Worm (Caenorhabditis elegans) whole organism, young adult: ENCODE data around the gene F09D12.2.

ENCODE experiments used
- B0019.2 ChIP-seq: fragments of 200-800 bp; sonication (Bioruptor generic); conservative IDR thresholded peaks from 2 replicates; pipeline ENCODE4 v1.3.6; 2022; ENCODE audit warnings: missing genetic modification reagents, missing genetic modification characterization, missing compliant biosample characterization
- C06A6.2 ChIP-seq: fragments of 200-800 bp; sonication (Bioruptor generic); conservative IDR thresholded peaks from 2 replicates; pipeline ENCODE4 v1.3.6; 2022; ENCODE audit warnings: missing genetic modification characterization, missing compliant biosample characterization
- F52B5.7 ChIP-seq: sonication (generic microtip); optimal IDR thresholded peaks from 2 replicates; lab custom pipeline; 2016; ENCODE audit warnings: mild to moderate bottlenecking, missing genetic modification characterization, missing compliant biosample characterization
- T07F8.4 ChIP-seq: sonication (generic microtip); optimal IDR thresholded peaks from 2 replicates; lab custom pipeline; 2016; ENCODE audit warnings: mild to moderate bottlenecking, missing genetic modification characterization, moderate library complexity, missing compliant biosample characterization
- Y56A3A.18 ChIP-seq: fragments of 200-800 bp; sonication (Bioruptor generic); IDR thresholded peaks from 2 replicates; pipeline ENCODE4 v1.3.6; 2022; ENCODE audit warnings: missing genetic modification reagents, missing genetic modification characterization, missing compliant biosample characterization
- ZK185.1 ChIP-seq: sonication (generic microtip); optimal IDR thresholded peaks from 2 replicates; lab custom pipeline; 2016; ENCODE audit warnings: mild to moderate bottlenecking, missing genetic modification characterization, missing compliant biosample characterization; ENCODE audit not compliant: poor library complexity, severe bottlenecking
- akir-1 ChIP-seq: fragments of 200-800 bp; sonication (Bioruptor generic); optimal IDR thresholded peaks from 2 replicates; lab custom pipeline; 2018; ENCODE audit warnings: mild to moderate bottlenecking, missing genetic modification characterization, moderate library complexity, missing compliant biosample characterization
- ama-1 ChIP-seq, 3 experiments: fragments of 150-350 bp in 1 of 3; sonication (generic microtip) in 2 of 3; optimal IDR thresholded peaks; 2 replicates each; lab custom pipeline; 2014 to 2018; ENCODE audit warnings: missing biosample characterization in 2 of 3, missing genetic modification characterization in 2 of 3, missing genetic modification reagents in 2 of 3
- atf-7 ChIP-seq: sonication (generic microtip); optimal IDR thresholded peaks from 2 replicates; lab custom pipeline; 2017; ENCODE audit warnings: mild to moderate bottlenecking, missing genetic modification characterization, missing compliant biosample characterization
- ceh-27 ChIP-seq: fragments of 200-800 bp; sonication (Bioruptor generic); optimal IDR thresholded peaks from 2 replicates; lab custom pipeline; 2018; ENCODE audit warnings: mild to moderate bottlenecking, missing genetic modification characterization, moderate library complexity, missing compliant biosample characterization
- die-1 ChIP-seq: sonication (generic microtip); optimal IDR thresholded peaks from 2 replicates; lab custom pipeline; 2016; ENCODE audit warnings: missing genotype, mild to moderate bottlenecking, missing genetic modification characterization, missing compliant biosample characterization
- dpff-1 ChIP-seq: sonication (generic microtip); optimal IDR thresholded peaks from 2 replicates; lab custom pipeline; 2017; ENCODE audit warnings: mild to moderate bottlenecking, missing genetic modification characterization, missing compliant biosample characterization
- dpl-1 ChIP-seq: fragments of 150-350 bp; optimal IDR thresholded peaks from 2 replicates; lab custom pipeline; 2014; ENCODE audit warnings: missing biosample characterization, missing genetic modification reagents, missing genetic modification characterization
- egrh-3 ChIP-seq: fragments of 200-800 bp; sonication (Bioruptor generic); IDR thresholded peaks from 2 replicates; pipeline ENCODE4 v1.3.6; 2022; ENCODE audit warnings: missing genetic modification reagents, missing genetic modification characterization, missing compliant biosample characterization
- ekl-4 ChIP-seq: fragments of 200-800 bp; sonication (Bioruptor generic); IDR thresholded peaks from 2 replicates; pipeline ENCODE4 v1.3.6; 2022; ENCODE audit warnings: missing genetic modification reagents, missing genetic modification characterization, missing compliant biosample characterization
- ets-4 ChIP-seq: fragments of 200-800 bp; sonication (Bioruptor generic); optimal IDR thresholded peaks from 2 replicates; lab custom pipeline; 2018; ENCODE audit warnings: mild to moderate bottlenecking, missing genetic modification characterization, missing compliant biosample characterization
- him-1 ChIP-seq: sonication (generic microtip); optimal IDR thresholded peaks from 2 replicates; lab custom pipeline; 2016; ENCODE audit warnings: missing genotype, missing genetic modification reagents, missing genetic modification characterization, missing compliant biosample characterization
- hmg-1.2 ChIP-seq: fragments of 200-800 bp; sonication (Bioruptor generic); IDR thresholded peaks from 2 replicates; pipeline ENCODE4 v1.3.6; 2022; ENCODE audit warnings: missing genetic modification reagents, missing genetic modification characterization, missing compliant biosample characterization
- hmg-20 ChIP-seq: fragments of 200-800 bp; sonication (Bioruptor generic); IDR thresholded peaks from 2 replicates; pipeline ENCODE4 v1.3.6; 2022; ENCODE audit warnings: missing genetic modification reagents, missing genetic modification characterization, missing compliant biosample characterization
- lin-26 ChIP-seq: fragments of 200-800 bp; sonication (Bioruptor generic); IDR thresholded peaks from 2 replicates; pipeline ENCODE4 v1.3.6; 2022; ENCODE audit warnings: missing genetic modification reagents, missing genetic modification characterization, missing compliant biosample characterization
- lin-40 ChIP-seq: sonication (generic microtip); optimal IDR thresholded peaks from 2 replicates; lab custom pipeline; 2016; ENCODE audit warnings: missing genetic modification characterization, mild to moderate bottlenecking, missing compliant biosample characterization, missing genotype, missing genetic modification reagents
- lir-1 ChIP-seq: fragments of 200-800 bp; sonication (Bioruptor generic); conservative IDR thresholded peaks from 2 replicates; pipeline ENCODE4 v1.3.6; 2022; ENCODE audit warnings: missing genetic modification reagents, missing genetic modification characterization, missing compliant biosample characterization
- lsy-27 ChIP-seq: sonication (generic microtip); optimal IDR thresholded peaks from 2 replicates; lab custom pipeline; 2017; ENCODE audit warnings: missing genetic modification characterization, mild to moderate bottlenecking, missing compliant biosample characterization, antibody characterized with exemption, missing genotype, borderline replicate concordance; ENCODE audit not compliant: insufficient read depth
- madf-8 ChIP-seq: fragments of 200-800 bp; sonication (Bioruptor generic); conservative IDR thresholded peaks from 2 replicates; pipeline ENCODE4 v1.3.6; 2022; ENCODE audit warnings: missing genetic modification reagents, missing genetic modification characterization, missing compliant biosample characterization
- nfya-2 ChIP-seq: fragments of 200-800 bp; sonication (Bioruptor generic); IDR thresholded peaks from 2 replicates; pipeline ENCODE4 v1.3.6; 2022; ENCODE audit warnings: missing genetic modification reagents, missing genetic modification characterization, missing compliant biosample characterization
- pha-4 ChIP-seq: fragments of 150-350 bp; sonication (generic microtip); optimal IDR thresholded peaks from 2 replicates; lab custom pipeline; 2014; ENCODE audit warnings: missing biosample characterization, missing genetic modification reagents, missing genetic modification characterization
- repo-1 ChIP-seq: sonication (generic microtip); optimal IDR thresholded peaks from 2 replicates; lab custom pipeline; 2017; ENCODE audit warnings: mild to moderate bottlenecking, missing genetic modification characterization, missing compliant biosample characterization
- sea-2 ChIP-seq: fragments of 200-800 bp; sonication (Bioruptor generic); IDR thresholded peaks from 2 replicates; pipeline ENCODE4 v1.3.6; 2022; ENCODE audit warnings: missing genetic modification characterization, missing compliant biosample characterization
- snpc-1.1 ChIP-seq: sonication (generic microtip); optimal IDR thresholded peaks from 2 replicates; lab custom pipeline; 2017; ENCODE audit warnings: missing genetic modification characterization, mild to moderate bottlenecking, missing compliant biosample characterization, antibody characterized with exemption, moderate library complexity, missing genotype, missing genetic modification reagents; ENCODE audit not compliant: insufficient read depth
- snpc-4 ChIP-seq, 5 experiments: fragments of 150-350 bp in 1 of 5; sonication (generic microtip) in 4 of 5; optimal IDR thresholded peaks; 2 replicates each; lab custom pipeline; 2014 to 2018; ENCODE audit warnings: missing genetic modification characterization in 5 of 5, missing biosample characterization in 3 of 5, antibody characterized with exemption in 2 of 5, mild to moderate bottlenecking in 2 of 5, missing compliant biosample characterization in 2 of 5, missing genotype in 2 of 5, moderate library complexity in 2 of 5, missing genetic modification reagents in 1 of 5
- somi-1 ChIP-seq: fragments of 200-800 bp; sonication (Bioruptor generic); optimal IDR thresholded peaks from 2 replicates; lab custom pipeline; 2018; ENCODE audit warnings: mild to moderate bottlenecking, missing genetic modification characterization, missing compliant biosample characterization
- tbp1 ChIP-seq: fragments of 200-800 bp; sonication (Bioruptor generic); optimal IDR thresholded peaks from 2 replicates; lab custom pipeline; 2018; ENCODE audit warnings: mild to moderate bottlenecking, missing genetic modification characterization, missing compliant biosample characterization
- ztf-18 ChIP-seq: sonication (generic microtip); optimal IDR thresholded peaks from 2 replicates; lab custom pipeline; 2016; ENCODE audit warnings: missing genotype, mild to moderate bottlenecking, missing genetic modification characterization, missing compliant biosample characterization
- ztf-25 ChIP-seq: fragments of 200-800 bp; sonication (Bioruptor generic); IDR thresholded peaks from 2 replicates; pipeline ENCODE4 v1.3.6; 2022; ENCODE audit warnings: missing genetic modification reagents, missing genetic modification characterization, missing compliant biosample characterization
- ztf-3 ChIP-seq: fragments of 200-800 bp; sonication (Bioruptor generic); optimal IDR thresholded peaks from 2 replicates; lab custom pipeline; 2018; ENCODE audit warnings: mild to moderate bottlenecking, missing genetic modification characterization, missing compliant biosample characterization
- ztf-6 ChIP-seq: fragments of 200-800 bp; sonication (Bioruptor generic); IDR thresholded peaks from 2 replicates; pipeline ENCODE4 v1.3.6; 2022; ENCODE audit warnings: missing genetic modification reagents, missing genetic modification characterization, missing compliant biosample characterization

The F09D12.2 gene

ce11 chrIV:3444101-3444500 lies at the start of gene F09D12.2:
F09D12.2 (minus strand) TSS chrIV:3444201.
- TF ChIP-seq dpff-1 (no peak), akir-1 (GFP tag; lab: Kevin White, UChicago) (no peak), C06A6.2 (GFP tag; lab: Robert Waterston, UW) (no peak), ztf-3 (GFP tag; lab: Kevin White, UChicago) (no peak), him-1 (tag; lab: Kevin White, UChicago) (no peak), lin-26 (GFP tag; lab: Robert Waterston, UW) (no peak), snpc-1.1 (tag; lab: Kevin White, UChicago) (no peak), die-1 (tag; lab: Kevin White, UChicago) (no peak), nfya-2 (GFP tag; lab: Robert Waterston, UW) (no peak)

ce11 chrIV:3493310-3493709 lies 49.3 kb upstream of the F09D12.2 start, which contains the start of gene srz-79:
srz-79 (plus strand) TSS chrIV:3493610.
- TF ChIP-seq sea-2 (GFP tag; lab: Robert Waterston, UW), result no peak
- no peak for TF ChIP-seq ekl-4 (GFP tag; lab: Robert Waterston, UW)
- no peak for TF ChIP-seq ztf-25 (GFP tag; lab: Robert Waterston, UW)
- TF ChIP-seq egrh-3 (GFP tag; lab: Robert Waterston, UW), result no peak
- TF ChIP-seq hmg-20 (GFP tag; lab: Robert Waterston, UW), result no peak
- TF ChIP-seq Y56A3A.18, result no peak
- TF ChIP-seq lsy-27 (tag; lab: Kevin White, UChicago), result no peak
- TF ChIP-seq ZK185.1 (tag; lab: Kevin White, UChicago), result no peak
- TF ChIP-seq lin-40 (tag; lab: Kevin White, UChicago), result no peak
- no peak for TF ChIP-seq hmg-1.2
- no peak for TF ChIP-seq T07F8.4
- TF ChIP-seq snpc-4 (GFP tag; optimal IDR thresholded peaks at IDR 0.05; lab: Kevin White, UChicago), result no peak
- no peak for TF ChIP-seq snpc-4 (tag; optimal IDR thresholded peaks at IDR 0.05; lab: Kevin White, UChicago)
- no peak for TF ChIP-seq repo-1 (tag; lab: Kevin White, UChicago)
- no peak for TF ChIP-seq tbp1 (GFP tag; lab: Kevin White, UChicago)
- no peak for TF ChIP-seq somi-1 (GFP tag; lab: Kevin White, UChicago)
- no peak for TF ChIP-seq ets-4 (GFP tag; lab: Kevin White, UChicago)
- no peak for TF ChIP-seq B0019.2 (GFP tag; lab: Robert Waterston, UW)
- no peak for TF ChIP-seq ztf-18 (tag; lab: Kevin White, UChicago)
- no peak for TF ChIP-seq F52B5.7 (tag; lab: Kevin White, UChicago)

ce11 chrIV:3491477-3491876 lies 47.5 kb upstream of the F09D12.2 start, which contains the start of gene srz-78:
srz-78 (plus strand) TSS chrIV:3491777.
- TF ChIP-seq tbp1 (GFP tag; lab: Kevin White, UChicago) (no peak), dpl-1 (GFP tag; lab: Kevin White, UChicago) (no peak), F52B5.7 (tag; lab: Kevin White, UChicago) (no peak), ztf-6 (GFP tag; lab: Robert Waterston, UW) (no peak), ceh-27 (GFP tag; lab: Kevin White, UChicago) (no peak), pha-4 (no peak), ama-1 (optimal IDR thresholded peaks at IDR 0.05; lab: Kevin White, UChicago) (no peak), ama-1 (GFP tag; optimal IDR thresholded peaks at IDR 0.05; lab: Kevin White, UChicago) (no peak), madf-8 (no peak), atf-7 (no peak), lir-1 (no peak)
